Fruit fly (Drosophila melanogaster) whole organism, prepupa: ENCODE data around the gene Sce.

Experiments used
- Blimp-1 ChIP-seq: fragments of 200-800 bp; sonication (Bioruptor generic); optimal IDR thresholded peaks from 3 replicates; lab custom pipeline; 2017; ENCODE audit warnings: missing biosample characterization, missing genetic modification characterization, mild to moderate bottlenecking, moderate library complexity, missing genetic modification reagents
- CG34406 ChIP-seq: fragments of 200-800 bp; sonication (Bioruptor generic); optimal IDR thresholded peaks from 3 replicates; lab custom pipeline; 2016; ENCODE audit warnings: missing biosample characterization, missing genetic modification characterization
- CG8119 ChIP-seq: fragments of 200-800 bp; sonication (Bioruptor generic); IDR thresholded peaks from 3 replicates; pipeline ENCODE4 v1.3.6; 2022; ENCODE audit warnings: missing biosample characterization, missing genetic modification characterization
- Ets21C ChIP-seq: fragments of 200-800 bp; sonication (Bioruptor generic); optimal IDR thresholded peaks from 3 replicates; lab custom pipeline; 2016; ENCODE audit warnings: missing biosample characterization, missing genetic modification characterization
- Gug ChIP-seq: fragments of 200-800 bp; sonication (Bioruptor generic); IDR thresholded peaks from 2 replicates; pipeline ENCODE4 v1.3.6; 2022; ENCODE audit warnings: missing biosample characterization, missing genetic modification characterization
- Hr39 ChIP-seq: fragments of 200-800 bp; sonication (Bioruptor generic); optimal IDR thresholded peaks from 2 replicates; lab custom pipeline; 2016; ENCODE audit warnings: missing biosample characterization, missing genetic modification characterization
- Met ChIP-seq: fragments of 200-800 bp; sonication (Bioruptor generic); optimal IDR thresholded peaks from 3 replicates; lab custom pipeline; 2016; ENCODE audit warnings: missing biosample characterization, missing genetic modification characterization
- Smox ChIP-seq: fragments of 200-800 bp; sonication (Bioruptor generic); optimal IDR thresholded peaks from 3 replicates; lab custom pipeline; 2016; ENCODE audit warnings: missing biosample characterization, missing genetic modification characterization
- Sox102F ChIP-seq: fragments of 200-800 bp; sonication (Bioruptor generic); optimal IDR thresholded peaks from 2 replicates; lab custom pipeline; 2016; ENCODE audit warnings: missing biosample characterization, mild to moderate bottlenecking, missing genetic modification characterization
- dac ChIP-seq: fragments of 200-800 bp; sonication (Bioruptor generic); optimal IDR thresholded peaks from 2 replicates; lab custom pipeline; 2017; ENCODE audit warnings: missing biosample characterization, mild to moderate bottlenecking, missing genetic modification characterization
- dsx ChIP-seq: fragments of 200-800 bp; optimal IDR thresholded peaks from 3 replicates; lab custom pipeline; 2019; ENCODE audit warnings: missing biosample characterization, mild to moderate bottlenecking, missing genetic modification characterization, moderate library complexity; ENCODE audit not compliant: poor library complexity, severe bottlenecking
- pdm3 ChIP-seq: fragments of 200-800 bp; sonication (Bioruptor generic); optimal IDR thresholded peaks from 3 replicates; lab custom pipeline; 2016; ENCODE audit warnings: missing biosample characterization, missing genetic modification characterization
- topi ChIP-seq: fragments of 200-800 bp; sonication (Bioruptor generic); optimal IDR thresholded peaks from 3 replicates; lab custom pipeline; 2016; ENCODE audit warnings: missing biosample characterization, missing genetic modification characterization

dm6 chr3R:27661389-27661788 is 20.4 kb downstream of the Sce start:
- no peak for TF ChIP-seq Gug (GFP tag; lab: Robert Waterston, UW)
- TF ChIP-seq Ets21C (GFP tag; lab: Kevin White, UChicago), result no peak
- TF ChIP-seq Sox102F (GFP tag; lab: Kevin White, UChicago), result no peak
- no peak for TF ChIP-seq Met (GFP tag; lab: Kevin White, UChicago)
- TF ChIP-seq CG8119 (GFP tag; lab: Robert Waterston, UW), result no peak
- TF ChIP-seq Smox (GFP tag; lab: Kevin White, UChicago), result no peak
- no peak for TF ChIP-seq Hr39 (GFP tag; lab: Kevin White, UChicago)
- TF ChIP-seq topi (GFP tag; lab: Kevin White, UChicago), result no peak
- no peak for TF ChIP-seq Blimp-1 (GFP tag; lab: Kevin White, UChicago)
- TF ChIP-seq dsx (GFP tag; lab: Kevin White, UChicago), result no peak
- no peak for TF ChIP-seq dac
- TF ChIP-seq CG34406 (GFP tag; lab: Kevin White, UChicago), result no peak
- no peak for TF ChIP-seq pdm3 (GFP tag; lab: Kevin White, UChicago)
